Fruit fly (Drosophila melanogaster) whole organism, embryonic: Measurements from ENCODE around the gene chic.

ENCODE experiments used
- CG10462 ChIP-seq: fragments of 200-800 bp; sonication (Bioruptor generic); optimal IDR thresholded peaks from 2 replicates; lab custom pipeline; 2016; ENCODE audit warnings: missing biosample characterization, missing genetic modification characterization
- CG10959 ChIP-seq: fragments of 200-800 bp; sonication (Bioruptor generic); IDR thresholded peaks from 2 replicates; pipeline ENCODE4 v1.3.6; 2022; ENCODE audit warnings: missing biosample characterization, missing genetic modification characterization
- CG11695 ChIP-seq: fragments of 200-800 bp; sonication (Bioruptor generic); IDR thresholded peaks from 3 replicates; pipeline ENCODE4 v1.3.6; 2022; ENCODE audit warnings: missing biosample characterization, missing genetic modification characterization
- CG11723 ChIP-seq: fragments of 200-800 bp; sonication (Bioruptor generic); optimal IDR thresholded peaks from 2 replicates; lab custom pipeline; 2017; ENCODE audit warnings: missing biosample characterization, mild to moderate bottlenecking, missing genetic modification characterization
- CG13894 ChIP-seq: fragments of 200-800 bp; sonication (Bioruptor generic); optimal IDR thresholded peaks from 3 replicates; lab custom pipeline; 2018; ENCODE audit warnings: missing biosample characterization, mild to moderate bottlenecking, missing genetic modification characterization, moderate library complexity
- CG14441 ChIP-seq: fragments of 200-800 bp; sonication (Bioruptor generic); IDR thresholded peaks from 2 replicates; pipeline ENCODE4 v1.3.6; 2022; ENCODE audit warnings: missing biosample characterization, missing genetic modification characterization
- CG1529 ChIP-seq: fragments of 200-800 bp; sonication (Bioruptor generic); optimal IDR thresholded peaks from 3 replicates; lab custom pipeline; 2018; ENCODE audit warnings: missing biosample characterization, missing genetic modification characterization
- CG16779 ChIP-seq: fragments of 200-800 bp; sonication (Bioruptor generic); IDR thresholded peaks from 2 replicates; pipeline ENCODE4 v1.3.6; 2022; ENCODE audit warnings: missing biosample characterization, missing genetic modification characterization
- CG2678 ChIP-seq: fragments of 200-800 bp; sonication (Bioruptor generic); optimal IDR thresholded peaks from 3 replicates; lab custom pipeline; 2019; ENCODE audit warnings: missing biosample characterization, mild to moderate bottlenecking, missing genetic modification characterization, moderate library complexity
- CG2889 ChIP-seq: fragments of 200-800 bp; sonication (Bioruptor generic); IDR thresholded peaks from 3 replicates; pipeline ENCODE4 v1.3.6; 2022; ENCODE audit warnings: missing biosample characterization, missing genetic modification characterization
- CG30020 ChIP-seq: fragments of 200-800 bp; optimal IDR thresholded peaks from 2 replicates; lab custom pipeline; 2019; ENCODE audit warnings: missing biosample characterization, mild to moderate bottlenecking, missing genetic modification characterization, moderate library complexity
- CG3407 ChIP-seq: fragments of 200-800 bp; sonication (Bioruptor generic); optimal IDR thresholded peaks from 2 replicates; lab custom pipeline; 2018; ENCODE audit warnings: missing biosample characterization, mild to moderate bottlenecking, missing genetic modification characterization
- CG34376 ChIP-seq: fragments of 200-800 bp; sonication (Bioruptor generic); optimal IDR thresholded peaks from 2 replicates; lab custom pipeline; 2018; ENCODE audit warnings: missing biosample characterization, mild to moderate bottlenecking, missing genetic modification characterization
- CG34422 ChIP-seq: fragments of 200-800 bp; sonication (Bioruptor generic); IDR thresholded peaks from 3 replicates; pipeline ENCODE4 v1.3.6; 2022; ENCODE audit warnings: missing biosample characterization, missing genetic modification characterization
- CG3995 ChIP-seq: fragments of 200-800 bp; sonication (Bioruptor generic); optimal IDR thresholded peaks from 3 replicates; lab custom pipeline; 2016; ENCODE audit warnings: missing biosample characterization, missing genetic modification characterization
- CG6175 ChIP-seq: fragments of 200-800 bp; sonication (Bioruptor generic); IDR thresholded peaks from 3 replicates; pipeline ENCODE4 v1.3.6; 2022; ENCODE audit warnings: missing biosample characterization, missing genetic modification characterization
- CG6765 ChIP-seq: fragments of 200-800 bp; sonication (Bioruptor generic); optimal IDR thresholded peaks from 3 replicates; lab custom pipeline; 2017; ENCODE audit warnings: missing biosample characterization, mild to moderate bottlenecking, missing genetic modification characterization
- CG9437 ChIP-seq: fragments of 200-800 bp; sonication (Bioruptor generic); optimal IDR thresholded peaks from 2 replicates; lab custom pipeline; 2018; ENCODE audit warnings: missing biosample characterization, mild to moderate bottlenecking, missing genetic modification characterization
- CkIIα-i1 ChIP-seq: fragments of 200-800 bp; sonication (Bioruptor generic); IDR thresholded peaks from 2 replicates; pipeline ENCODE4 v1.3.6; 2022; ENCODE audit warnings: missing biosample characterization, missing genetic modification characterization
- D ChIP-seq, 2 experiments: fragments of 200-800 bp in 1 of 2; fragments of >200 bp in 1 of 2; sonication (Bioruptor generic) in 1 of 2; optimal IDR thresholded peaks; 2 replicates in 1 of 2; 3 replicates in 1 of 2; lab custom pipeline; 2017; ENCODE audit warnings: mild to moderate bottlenecking in 1 of 2, missing biosample characterization in 1 of 2, missing genetic modification characterization in 1 of 2, missing genetic modification reagents in 1 of 2
- D19A ChIP-seq: fragments of 200-800 bp; optimal IDR thresholded peaks from 3 replicates; lab custom pipeline; 2019; ENCODE audit warnings: missing biosample characterization, mild to moderate bottlenecking, missing genetic modification characterization, moderate library complexity
- D19B ChIP-seq: fragments of 200-800 bp; sonication (Bioruptor generic); optimal IDR thresholded peaks from 2 replicates; lab custom pipeline; 2017; ENCODE audit warnings: missing biosample characterization, mild to moderate bottlenecking, missing genetic modification characterization
- Dp ChIP-seq: fragments of 200-800 bp; sonication (Bioruptor generic); optimal IDR thresholded peaks from 2 replicates; lab custom pipeline; 2018; ENCODE audit warnings: missing biosample characterization, mild to moderate bottlenecking, missing genetic modification characterization, moderate library complexity
- Eip74EF ChIP-seq, 2 experiments: fragments of 200-800 bp in 1 of 2; fragments of >200 bp in 1 of 2; sonication (Bioruptor generic) in 1 of 2; optimal IDR thresholded peaks; 2 replicates each; lab custom pipeline; 2017 to 2019; ENCODE audit warnings: missing biosample characterization in 2 of 2, missing genetic modification characterization in 2 of 2, mild to moderate bottlenecking in 1 of 2, moderate library complexity in 1 of 2
- Fer1 ChIP-seq: fragments of 200-800 bp; sonication (Bioruptor generic); optimal IDR thresholded peaks from 2 replicates; lab custom pipeline; 2017; ENCODE audit warnings: missing biosample characterization, mild to moderate bottlenecking, missing genetic modification characterization
- Hr3 ChIP-seq: fragments of 200-800 bp; sonication (Bioruptor generic); optimal IDR thresholded peaks from 3 replicates; lab custom pipeline; 2016; ENCODE audit warnings: missing biosample characterization, missing genetic modification characterization
- Lhr ChIP-seq: fragments of 200-800 bp; sonication (Bioruptor generic); optimal IDR thresholded peaks from 3 replicates; lab custom pipeline; 2017; ENCODE audit warnings: mild to moderate bottlenecking, missing biosample characterization, missing genetic modification reagents, missing genetic modification characterization
- MBD-R2 ChIP-seq: fragments of 200-800 bp; sonication (Bioruptor generic); IDR thresholded peaks from 2 replicates; pipeline ENCODE4 v1.3.6; 2022; ENCODE audit warnings: missing biosample characterization, missing genetic modification characterization
- Mad ChIP-seq: fragments of 200-800 bp; sonication (Bioruptor generic); optimal IDR thresholded peaks from 2 replicates; lab custom pipeline; 2016; ENCODE audit warnings: missing biosample characterization, missing genetic modification characterization
- NFAT ChIP-seq: fragments of 200-800 bp; sonication (Bioruptor generic); IDR thresholded peaks from 2 replicates; pipeline ENCODE4 v1.3.6; 2022; ENCODE audit warnings: missing biosample characterization, missing genetic modification characterization
- Taf1 ChIP-seq: fragments of 200-800 bp; sonication (Bioruptor generic); IDR thresholded peaks from 2 replicates; pipeline ENCODE4 v1.3.6; 2022; ENCODE audit warnings: missing biosample characterization, missing genetic modification characterization
- Tbp ChIP-seq: fragments of >200 bp; optimal IDR thresholded peaks from 2 replicates; lab custom pipeline; 2018; ENCODE audit warnings: missing biosample characterization, missing genetic modification characterization
- br ChIP-seq: fragments of >200 bp; optimal IDR thresholded peaks from 2 replicates; lab custom pipeline; 2017
- chn ChIP-seq: fragments of 200-800 bp; sonication (Bioruptor generic); optimal IDR thresholded peaks from 2 replicates; lab custom pipeline; 2016; ENCODE audit warnings: missing biosample characterization, missing genetic modification characterization
- ci ChIP-seq: fragments of 200-800 bp; sonication (Bioruptor generic); IDR thresholded peaks from 3 replicates; pipeline ENCODE4 v1.3.6; 2022; ENCODE audit warnings: missing biosample characterization, missing genetic modification characterization
- cwo ChIP-seq: fragments of 200-800 bp; sonication (Bioruptor generic); optimal IDR thresholded peaks from 3 replicates; lab custom pipeline; 2017; ENCODE audit warnings: missing biosample characterization, missing genetic modification characterization, mild to moderate bottlenecking, moderate library complexity, missing genetic modification reagents
- dan ChIP-seq: fragments of 200-800 bp; sonication (Bioruptor generic); IDR thresholded peaks from 2 replicates; pipeline ENCODE4 v1.3.6; 2022; ENCODE audit warnings: missing biosample characterization, missing genetic modification characterization
- dm ChIP-seq: fragments of 200-800 bp; sonication (Bioruptor generic); optimal IDR thresholded peaks from 3 replicates; lab custom pipeline; 2016; ENCODE audit warnings: missing biosample characterization, missing genetic modification characterization
- dmrt11E ChIP-seq: fragments of 200-800 bp; sonication (Bioruptor generic); optimal IDR thresholded peaks from 3 replicates; lab custom pipeline; 2018; ENCODE audit warnings: missing biosample characterization, mild to moderate bottlenecking, missing genetic modification characterization, moderate library complexity
- exex ChIP-seq: fragments of 200-800 bp; sonication (Bioruptor generic); optimal IDR thresholded peaks from 4 replicates; lab custom pipeline; 2018; ENCODE audit warnings: missing biosample characterization, mild to moderate bottlenecking, missing genetic modification characterization, moderate library complexity
- fd64A ChIP-seq: fragments of 200-800 bp; sonication (Bioruptor generic); optimal IDR thresholded peaks from 3 replicates; lab custom pipeline; 2018; ENCODE audit warnings: missing biosample characterization, mild to moderate bottlenecking, missing genetic modification characterization
- gcm ChIP-seq: fragments of 200-800 bp; sonication (Bioruptor generic); optimal IDR thresholded peaks from 2 replicates; lab custom pipeline; 2019; ENCODE audit warnings: missing biosample characterization, mild to moderate bottlenecking, missing genetic modification characterization, moderate library complexity
- lilli ChIP-seq: fragments of 200-800 bp; sonication (Bioruptor generic); optimal IDR thresholded peaks from 3 replicates; lab custom pipeline; 2016; ENCODE audit warnings: missing biosample characterization, missing genetic modification characterization
- lola ChIP-seq, 3 experiments: fragments of >200 bp in 2 of 3; fragments of 200-800 bp in 1 of 3; sonication (Bioruptor generic) in 1 of 3; optimal IDR thresholded peaks; 2 replicates each; lab custom pipeline; 2017 to 2019; ENCODE audit warnings: missing biosample characterization in 3 of 3, missing genetic modification characterization in 3 of 3, mild to moderate bottlenecking in 1 of 3, moderate library complexity in 1 of 3
- lov ChIP-seq, 2 experiments: fragments of 200-800 bp in 1 of 2; fragments of >200 bp in 1 of 2; sonication (Bioruptor generic) in 1 of 2; IDR thresholded peaks in 1 of 2; optimal IDR thresholded peaks in 1 of 2; 2 replicates in 1 of 2; 3 replicates in 1 of 2; pipeline versions ENCODE4 v1.3.6 to Lab custom; 2017 to 2022; ENCODE audit warnings: missing biosample characterization in 1 of 2, missing genetic modification characterization in 1 of 2
- p53 ChIP-seq: fragments of 200-800 bp; sonication (Bioruptor generic); optimal IDR thresholded peaks from 2 replicates; lab custom pipeline; 2016; ENCODE audit warnings: missing biosample characterization, missing genetic modification characterization
- pan ChIP-seq, 4 experiments: fragments of >200 bp in 3 of 4; fragments of 200-800 bp in 1 of 4; sonication (Bioruptor generic) in 1 of 4; optimal IDR thresholded peaks in 3 of 4; IDR thresholded peaks in 1 of 4; 2 replicates each; pipeline versions ENCODE4 v1.3.6 to Lab custom; 2017 to 2022; ENCODE audit warnings: missing biosample characterization in 2 of 4, missing genetic modification characterization in 2 of 4, mixed read lengths in 1 of 4
- pum ChIP-seq: fragments of 200-800 bp; sonication (Bioruptor generic); optimal IDR thresholded peaks from 2 replicates; lab custom pipeline; 2016; ENCODE audit warnings: missing biosample characterization, missing genetic modification characterization
- pzg ChIP-seq: fragments of 200-800 bp; sonication (Bioruptor generic); optimal IDR thresholded peaks from 3 replicates; lab custom pipeline; 2018; ENCODE audit warnings: missing biosample characterization, mild to moderate bottlenecking, missing genetic modification characterization, moderate library complexity

chic gene

DNA sequence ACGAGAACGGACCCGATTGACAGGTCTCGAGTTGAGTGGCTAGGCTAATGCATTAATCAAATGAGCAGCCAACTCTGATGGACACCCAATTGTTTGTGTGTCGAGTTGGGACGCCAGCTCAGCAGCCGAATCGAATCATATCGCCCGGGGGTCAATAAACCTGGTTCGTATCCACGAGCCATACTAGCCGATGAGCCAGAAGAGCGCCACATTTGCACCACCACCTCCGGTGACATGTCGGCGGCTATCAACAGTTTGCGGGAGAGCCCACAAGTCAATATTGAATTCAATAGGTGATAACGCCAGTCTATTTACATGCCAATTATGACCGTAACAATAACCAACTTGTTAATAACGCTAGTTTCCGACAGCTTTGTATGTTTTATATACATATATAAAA lies 6.7 kb downstream of the chic start (continued):
- TF ChIP-seq lilli (GFP tag; lab: Kevin White, UChicago) (no peak), Eip74EF (GFP tag; optimal IDR thresholded peaks at IDR 0.05; lab: Kevin White, UChicago) (peak in 1 of 2 experiments; percentile 27), pan (optimal IDR thresholded peaks at IDR 0.05; lab: Kevin White, UChicago) (no peak), pan (GFP tag; optimal IDR thresholded peaks at IDR 0.05 in 1 of 2, IDR thresholded peaks at IDR 0.05 in 1 of 2) (peak in 1 of 2 experiments; percentile 57), Fer1 (GFP tag; lab: Kevin White, UChicago) (peak; percentile 77), CG11695 (GFP tag; lab: Robert Waterston, UW) (peak; percentile 27; the same call in 1 of the 3 replicates), pzg (GFP tag; lab: Kevin White, UChicago) (no peak), D19A (no peak), gcm (GFP tag; lab: Kevin White, UChicago) (peak; percentile 57), D (optimal IDR thresholded peaks at IDR 0.05; lab: Kevin White, UChicago) (no peak), D (GFP tag; optimal IDR thresholded peaks at IDR 0.05; lab: Kevin White, UChicago) (peak; percentile 46), Tbp (GFP tag; lab: Kevin White, UChicago) (no peak), Hr3 (GFP tag; lab: Kevin White, UChicago) (no peak), CG1529 (GFP tag; lab: Kevin White, UChicago) (peak; percentile 46), dan (GFP tag; lab: Robert Waterston, UW) (no peak), lov (optimal IDR thresholded peaks at IDR 0.05; lab: Kevin White, UChicago) (no peak), lov (GFP tag; IDR thresholded peaks at IDR 0.05; lab: Robert Waterston, UW) (peak; percentile 50; the same call in 1 of the 3 replicates), MBD-R2 (GFP tag; lab: Robert Waterston, UW) (no peak), p53 (GFP tag; lab: Kevin White, UChicago) (no peak), CG30020 (tag; lab: Kevin White, UChicago) (no peak), CG3407 (peak; percentile 76), exex (tag; lab: Kevin White, UChicago) (peak; percentile 31), CG34422 (GFP tag; lab: Robert Waterston, UW) (peak; percentile 20; the same call in 1 of the 3 replicates), ci (GFP tag; lab: Robert Waterston, UW) (peak; percentile 73; the same call in 2 of the 3 replicates), dmrt11E (tag; lab: Kevin White, UChicago) (peak; percentile 33), Lhr (GFP tag; lab: Kevin White, UChicago) (peak; percentile 23), CG3995 (GFP tag; lab: Kevin White, UChicago) (no peak), CG2889 (no peak), pum (GFP tag; lab: Kevin White, UChicago) (no peak), dm (GFP tag; lab: Kevin White, UChicago) (no peak), br (no peak), CG2678 (tag; lab: Kevin White, UChicago) (peak; percentile 77), Dp (no peak), CG6175 (GFP tag; lab: Robert Waterston, UW) (peak; percentile 59; the same call in 1 of the 3 replicates), CG14441 (GFP tag; lab: Robert Waterston, UW) (no peak), CkIIα-i1 (GFP tag; lab: Robert Waterston, UW) (no peak), cwo (GFP tag; lab: Kevin White, UChicago) (peak; percentile 12), Mad (no peak), fd64A (GFP tag; lab: Kevin White, UChicago) (peak; percentile 80), CG34376 (peak; percentile 45), lola (GFP tag; optimal IDR thresholded peaks at IDR 0.05; lab: Kevin White, UChicago) (peak in 1 of 3 experiments; percentile 19), CG10462 (no peak), CG13894 (tag; lab: Kevin White, UChicago) (peak; percentile 27), CG16779 (GFP tag; lab: Robert Waterston, UW) (no peak), NFAT (GFP tag; lab: Robert Waterston, UW) (peak; percentile 46; the same call in 1 of the 2 replicates), CG6765 (GFP tag; lab: Kevin White, UChicago) (peak; percentile 80), Taf1 (no peak), CG10959 (GFP tag; lab: Robert Waterston, UW) (no peak), chn (GFP tag; lab: Kevin White, UChicago) (no peak), CG9437 (GFP tag; lab: Kevin White, UChicago) (no peak), CG11723 (GFP tag; lab: Kevin White, UChicago) (peak; percentile 65), D19B (GFP tag; lab: Kevin White, UChicago) (peak; percentile 4)
